Fruit fly (Drosophila melanogaster): Measurements from ENCODE around the gene CG9286.

Gene CG9286

dm6 chr3R:13806710-13807093 is 25.9 kb downstream of the CG9286 start (continued):
- peak; percentile 2 for TF ChIP-seq CG7368 (GFP tag; optimal IDR thresholded peaks at IDR 0.05)
- peak; percentile 73 for TF ChIP-seq svp (GFP tag)
- no peak for TF ChIP-seq fkh (GFP tag; optimal IDR thresholded peaks at IDR 0.05)
- TF ChIP-seq achi (GFP tag; optimal IDR thresholded peaks at IDR 0.05): peak; percentile 68
- no peak for TF ChIP-seq CG1621 (tag; optimal IDR thresholded peaks at IDR 0.05)
- peak; percentile 16 for TF ChIP-seq CG8632 (GFP tag; optimal IDR thresholded peaks at IDR 0.05)
- no peak for TF ChIP-seq Gug (GFP tag; IDR thresholded peaks at IDR 0.05)
- no peak for TF ChIP-seq Hr38 (GFP tag; optimal IDR thresholded peaks at IDR 0.05)
- TF ChIP-seq CG11294 (GFP tag; IDR thresholded peaks at IDR 0.05): peak; percentile 25; the same call in 1 of the 2 replicates
- peak; percentile 56 for TF ChIP-seq lz (GFP tag; optimal IDR thresholded peaks at IDR 0.05)
- TF ChIP-seq CG3919 (GFP tag; optimal IDR thresholded peaks at IDR 0.05): peak; percentile 64
- peak; percentile 55 for TF ChIP-seq Met (GFP tag; optimal IDR thresholded peaks at IDR 0.05)
- peak; percentile 94 for TF ChIP-seq Eip78C (GFP tag)
- no peak for TF ChIP-seq dsx (GFP tag; optimal IDR thresholded peaks at IDR 0.05; ENCODE audit: poor library complexity, severe bottlenecking)
- peak; percentile 87 for TF ChIP-seq Hr4 (GFP tag; optimal IDR thresholded peaks at IDR 0.05)
- TF ChIP-seq Hr39 (GFP tag; optimal IDR thresholded peaks at IDR 0.05): peak; percentile 49
- TF ChIP-seq pdm3 (GFP tag; optimal IDR thresholded peaks at IDR 0.05): peak; percentile 75
- TF ChIP-seq net (GFP tag; optimal IDR thresholded peaks at IDR 0.05): peak; percentile 67
- peak; percentile 74 for TF ChIP-seq CG6276 (GFP tag; optimal IDR thresholded peaks at IDR 0.05)
- peak; percentile 23 for TF ChIP-seq CG10669 (GFP tag; optimal IDR thresholded peaks at IDR 0.05)
- peak; percentile 65 for TF ChIP-seq CG15336 (GFP tag; IDR thresholded peaks at IDR 0.05)
- no peak for TF ChIP-seq vri (GFP tag; optimal IDR thresholded peaks at IDR 0.05)
- no peak for TF ChIP-seq CG6854 (GFP tag; optimal IDR thresholded peaks at IDR 0.05)
- peak; percentile 32 for TF ChIP-seq spab (GFP tag; optimal IDR thresholded peaks at IDR 0.05)
- TF ChIP-seq acj6 (GFP tag; optimal IDR thresholded peaks at IDR 0.05): peak; percentile 61
- no peak for TF ChIP-seq fd85E (GFP tag; optimal IDR thresholded peaks at IDR 0.05)
- TF ChIP-seq Blimp-1 (GFP tag; optimal IDR thresholded peaks at IDR 0.05): no peak
- peak; percentile 28 for TF ChIP-seq CG3032 (tag; optimal IDR thresholded peaks at IDR 0.05)
- TF ChIP-seq CG31627 (GFP tag; optimal IDR thresholded peaks at IDR 0.05): peak; percentile 20
- peak; percentile 22 for TF ChIP-seq Ets96B (tag; optimal IDR thresholded peaks at IDR 0.05)
- TF ChIP-seq dac (GFP tag; optimal IDR thresholded peaks at IDR 0.05): peak; percentile 59
- TF ChIP-seq salr (GFP tag; optimal IDR thresholded peaks at IDR 0.05): peak in 1 of 2 experiments; percentile 86

- no peak for TF ChIP-seq CG8319 (GFP tag; optimal IDR thresholded peaks at IDR 0.05)
- TF ChIP-seq Met (GFP tag; optimal IDR thresholded peaks at IDR 0.05): no peak
- TF ChIP-seq ss (GFP tag; optimal IDR thresholded peaks at IDR 0.05): no peak
- peak; percentile 9 for TF ChIP-seq CG1621 (tag; optimal IDR thresholded peaks at IDR 0.05)
- no peak for TF ChIP-seq Hr38 (GFP tag; optimal IDR thresholded peaks at IDR 0.05)
- no peak for TF ChIP-seq CG4318 (GFP tag; optimal IDR thresholded peaks at IDR 0.05)
- TF ChIP-seq CG10669 (GFP tag; optimal IDR thresholded peaks at IDR 0.05): no peak
- TF ChIP-seq CG6792 (GFP tag; optimal IDR thresholded peaks at IDR 0.05): no peak
- TF ChIP-seq esn (GFP tag; optimal IDR thresholded peaks at IDR 0.05): no peak
- no peak for TF ChIP-seq Eip78C (GFP tag)
- TF ChIP-seq spab (GFP tag; optimal IDR thresholded peaks at IDR 0.05): no peak
- TF ChIP-seq CG31627 (GFP tag; optimal IDR thresholded peaks at IDR 0.05): no peak
- peak; percentile 19 for TF ChIP-seq Lpt (GFP tag; optimal IDR thresholded peaks at IDR 0.05)
- no peak for TF ChIP-seq CG8632 (GFP tag; optimal IDR thresholded peaks at IDR 0.05)
- no peak for TF ChIP-seq cyc (GFP tag; optimal IDR thresholded peaks at IDR 0.05)
- TF ChIP-seq eg (GFP tag; IDR thresholded peaks at IDR 0.05): peak; percentile 49; the same call in 1 of the 3 replicates
- no peak for TF ChIP-seq fkh (GFP tag; optimal IDR thresholded peaks at IDR 0.05)
- peak; percentile 16 for TF ChIP-seq svp (GFP tag)
- no peak for TF ChIP-seq CG11762 (GFP tag; optimal IDR thresholded peaks at IDR 0.05; ENCODE audit: insufficient read depth)
- TF ChIP-seq net (GFP tag; optimal IDR thresholded peaks at IDR 0.05): no peak
- no peak for TF ChIP-seq CG11902 (GFP tag; optimal IDR thresholded peaks at IDR 0.05)
- TF ChIP-seq Smox (GFP tag; optimal IDR thresholded peaks at IDR 0.05): no peak
- no peak for TF ChIP-seq CG7368 (GFP tag; optimal IDR thresholded peaks at IDR 0.05)
- no peak for TF ChIP-seq CG8119 (GFP tag; IDR thresholded peaks at IDR 0.05)
- TF ChIP-seq pdm3 (GFP tag; optimal IDR thresholded peaks at IDR 0.05): no peak
- no peak for TF ChIP-seq dac (GFP tag; optimal IDR thresholded peaks at IDR 0.05)
These were observed 26.6 kb downstream of the CG9286 start for dm6 chr3R:13807330-13807729.
